Fruit fly (Drosophila melanogaster) whole organism, embryonic: ENCODE data around the gene CG6688.

Experiments used
- Asciz ChIP-seq: fragments of 200-800 bp; sonication (Bioruptor generic); optimal IDR thresholded peaks from 2 replicates; lab custom pipeline; 2017; ENCODE audit warnings: missing biosample characterization, mild to moderate bottlenecking, missing genetic modification characterization, missing genetic modification reagents
- BtbVII ChIP-seq: fragments of 200-800 bp; sonication (Bioruptor generic); optimal IDR thresholded peaks from 3 replicates; lab custom pipeline; 2017; ENCODE audit warnings: missing biosample characterization, mild to moderate bottlenecking, missing genetic modification characterization
- CG10274 ChIP-seq: fragments of 200-800 bp; sonication (Bioruptor generic); optimal IDR thresholded peaks from 3 replicates; lab custom pipeline; 2017; ENCODE audit warnings: missing biosample characterization, mild to moderate bottlenecking, missing genetic modification characterization
- CG10654 ChIP-seq: fragments of 200-800 bp; sonication (Bioruptor generic); optimal IDR thresholded peaks from 2 replicates; lab custom pipeline; 2016; ENCODE audit warnings: missing biosample characterization, missing genetic modification characterization
- CG11398 ChIP-seq: fragments of 200-800 bp; sonication (Bioruptor generic); optimal IDR thresholded peaks from 2 replicates; lab custom pipeline; 2016; ENCODE audit warnings: missing biosample characterization, missing genetic modification characterization
- CG12236 ChIP-seq: fragments of 200-800 bp; sonication (Bioruptor generic); optimal IDR thresholded peaks from 2 replicates; lab custom pipeline; 2016; ENCODE audit warnings: missing biosample characterization, missing genetic modification characterization
- CG13775 ChIP-seq: fragments of 200-800 bp; sonication (Bioruptor generic); optimal IDR thresholded peaks from 3 replicates; lab custom pipeline; 2017; ENCODE audit warnings: missing biosample characterization, mild to moderate bottlenecking, missing genetic modification characterization
- CG15269 ChIP-seq: fragments of 200-800 bp; sonication (Bioruptor generic); optimal IDR thresholded peaks from 2 replicates; lab custom pipeline; 2018; ENCODE audit warnings: missing biosample characterization, mild to moderate bottlenecking, missing genetic modification characterization, moderate library complexity
- CG17359 ChIP-seq: fragments of 200-800 bp; sonication (Bioruptor generic); optimal IDR thresholded peaks from 3 replicates; lab custom pipeline; 2018; ENCODE audit warnings: missing biosample characterization, mild to moderate bottlenecking, missing genetic modification characterization, moderate library complexity
- CG17612 ChIP-seq: fragments of 200-800 bp; sonication (Bioruptor generic); IDR thresholded peaks from 2 replicates; pipeline ENCODE4 v1.3.6; 2022; ENCODE audit warnings: missing biosample characterization, missing genetic modification characterization
- CG31441 ChIP-seq: fragments of 200-800 bp; sonication (Bioruptor generic); IDR thresholded peaks from 2 replicates; pipeline ENCODE4 v1.3.6; 2022; ENCODE audit warnings: missing biosample characterization, missing genetic modification characterization
- CG3281 ChIP-seq: fragments of 200-800 bp; sonication (Bioruptor generic); optimal IDR thresholded peaks from 3 replicates; lab custom pipeline; 2017; ENCODE audit warnings: missing biosample characterization, mild to moderate bottlenecking, missing genetic modification characterization
- CG4360 ChIP-seq: fragments of 200-800 bp; sonication (Bioruptor generic); IDR thresholded peaks from 2 replicates; pipeline ENCODE4 v1.3.6; 2022; ENCODE audit warnings: missing biosample characterization, missing genetic modification characterization
- CG7839 ChIP-seq: fragments of 200-800 bp; sonication (Bioruptor generic); optimal IDR thresholded peaks from 3 replicates; lab custom pipeline; 2018; ENCODE audit warnings: missing biosample characterization, mild to moderate bottlenecking, missing genetic modification characterization, moderate library complexity
- CG8944 ChIP-seq: fragments of 200-800 bp; sonication (Bioruptor generic); optimal IDR thresholded peaks from 3 replicates; lab custom pipeline; 2016; ENCODE audit warnings: missing biosample characterization, missing genetic modification characterization
- CG9215 ChIP-seq: fragments of 200-800 bp; sonication (Bioruptor generic); IDR thresholded peaks from 2 replicates; pipeline ENCODE4 v1.3.6; 2022; ENCODE audit warnings: missing biosample characterization, missing genetic modification characterization
- CG9876 ChIP-seq: fragments of 200-800 bp; sonication (Bioruptor generic); optimal IDR thresholded peaks from 2 replicates; lab custom pipeline; 2016; ENCODE audit warnings: missing biosample characterization, missing genetic modification characterization
- Fer3 ChIP-seq: fragments of 200-800 bp; sonication (Bioruptor generic); optimal IDR thresholded peaks from 2 replicates; lab custom pipeline; 2018; ENCODE audit warnings: missing biosample characterization, mild to moderate bottlenecking, missing genetic modification characterization, moderate library complexity
- Hr51 ChIP-seq, 2 experiments: fragments of 200-800 bp; sonication (Bioruptor generic); optimal IDR thresholded peaks; 2 replicates in 1 of 2; 3 replicates in 1 of 2; lab custom pipeline; 2016 to 2018; ENCODE audit warnings: missing biosample characterization in 2 of 2, missing genetic modification characterization in 2 of 2, mild to moderate bottlenecking in 1 of 2, moderate library complexity in 1 of 2
- Hr78 ChIP-seq, 2 experiments: fragments of 200-800 bp in 1 of 2; fragments of >200 bp in 1 of 2; sonication (Bioruptor generic) in 1 of 2; optimal IDR thresholded peaks; 2 replicates each; lab custom pipeline; 2017 to 2019; ENCODE audit warnings: missing biosample characterization in 2 of 2, missing genetic modification characterization in 2 of 2, mild to moderate bottlenecking in 1 of 2, moderate library complexity in 1 of 2
- Lim3 ChIP-seq: fragments of 200-800 bp; sonication (Bioruptor generic); IDR thresholded peaks from 2 replicates; pipeline ENCODE4 v1.3.6; 2022; ENCODE audit warnings: missing biosample characterization, missing genetic modification characterization
- Mad ChIP-seq: fragments of 200-800 bp; sonication (Bioruptor generic); optimal IDR thresholded peaks from 2 replicates; lab custom pipeline; 2016; ENCODE audit warnings: missing biosample characterization, missing genetic modification characterization
- NK7.1 ChIP-seq: fragments of 200-800 bp; sonication (Bioruptor generic); optimal IDR thresholded peaks from 3 replicates; lab custom pipeline; 2016; ENCODE audit warnings: missing biosample characterization, missing genetic modification characterization
- Nf-YA ChIP-seq: fragments of 200-800 bp; sonication (Bioruptor generic); IDR thresholded peaks from 2 replicates; pipeline ENCODE4 v1.3.6; 2022; ENCODE audit warnings: missing biosample characterization, missing genetic modification characterization
- Scr ChIP-seq: fragments of 200-800 bp; sonication (Bioruptor generic); IDR thresholded peaks from 2 replicates; pipeline ENCODE4 v1.3.6; 2022; ENCODE audit warnings: missing biosample characterization, missing genetic modification characterization; ENCODE audit not compliant: partially characterized antibody
- Sry-β ChIP-seq: fragments of 200-800 bp; sonication (Bioruptor generic); optimal IDR thresholded peaks from 2 replicates; lab custom pipeline; 2018; ENCODE audit warnings: missing biosample characterization, mild to moderate bottlenecking, missing genetic modification characterization, moderate library complexity
- Usf ChIP-seq: fragments of 200-800 bp; sonication (Bioruptor generic); optimal IDR thresholded peaks from 2 replicates; lab custom pipeline; 2017; ENCODE audit warnings: missing genotype, missing biosample characterization, missing genetic modification characterization
- Xbp1 ChIP-seq: fragments of 200-800 bp; sonication (Bioruptor generic); optimal IDR thresholded peaks from 3 replicates; lab custom pipeline; 2016; ENCODE audit warnings: missing biosample characterization, mild to moderate bottlenecking, missing genetic modification characterization
- ap ChIP-seq: fragments of 200-800 bp; sonication (Bioruptor generic); IDR thresholded peaks from 2 replicates; pipeline ENCODE4 v1.3.6; 2022; ENCODE audit warnings: missing biosample characterization, missing genetic modification characterization
- btn ChIP-seq: fragments of 200-800 bp; sonication (Bioruptor generic); optimal IDR thresholded peaks from 2 replicates; lab custom pipeline; 2016; ENCODE audit warnings: missing biosample characterization, missing genetic modification characterization
- dm ChIP-seq: fragments of 200-800 bp; sonication (Bioruptor generic); optimal IDR thresholded peaks from 3 replicates; lab custom pipeline; 2016; ENCODE audit warnings: missing biosample characterization, missing genetic modification characterization
- gcm2 ChIP-seq: fragments of 200-800 bp; sonication (Bioruptor generic); optimal IDR thresholded peaks from 2 replicates; lab custom pipeline; 2016; ENCODE audit warnings: missing biosample characterization, missing genetic modification characterization
- gsb ChIP-seq: fragments of 200-800 bp; sonication (Bioruptor generic); IDR thresholded peaks from 2 replicates; pipeline ENCODE4 v1.3.6; 2022; ENCODE audit warnings: missing biosample characterization, missing genetic modification characterization
- h ChIP-seq: fragments of >200 bp; optimal IDR thresholded peaks from 2 replicates; lab custom pipeline; 2017
- kni ChIP-seq: fragments of 200-800 bp; sonication (Bioruptor generic); optimal IDR thresholded peaks from 3 replicates; lab custom pipeline; 2017; ENCODE audit warnings: mild to moderate bottlenecking, missing biosample characterization, missing genetic modification reagents, missing genetic modification characterization
- lov ChIP-seq, 2 experiments: fragments of 200-800 bp in 1 of 2; fragments of >200 bp in 1 of 2; sonication (Bioruptor generic) in 1 of 2; IDR thresholded peaks in 1 of 2; optimal IDR thresholded peaks in 1 of 2; 2 replicates in 1 of 2; 3 replicates in 1 of 2; pipeline versions ENCODE4 v1.3.6 to Lab custom; 2017 to 2022; ENCODE audit warnings: missing biosample characterization in 1 of 2, missing genetic modification characterization in 1 of 2
- mld ChIP-seq: fragments of 200-800 bp; sonication (Bioruptor generic); IDR thresholded peaks from 3 replicates; pipeline ENCODE4 v1.3.6; 2022; ENCODE audit warnings: missing biosample characterization, missing genetic modification characterization; ENCODE audit not compliant: partially characterized antibody
- nau ChIP-seq: fragments of 200-800 bp; sonication (Bioruptor generic); optimal IDR thresholded peaks from 3 replicates; lab custom pipeline; 2017; ENCODE audit warnings: missing biosample characterization, mild to moderate bottlenecking, missing genetic modification characterization, missing genetic modification reagents
- nom ChIP-seq: fragments of 200-800 bp; sonication (Bioruptor generic); optimal IDR thresholded peaks from 2 replicates; lab custom pipeline; 2017; ENCODE audit warnings: missing biosample characterization, missing genetic modification characterization, mild to moderate bottlenecking, moderate library complexity, missing genetic modification reagents
- pb ChIP-seq: fragments of 200-800 bp; sonication (Bioruptor generic); optimal IDR thresholded peaks from 3 replicates; lab custom pipeline; 2016; ENCODE audit warnings: missing biosample characterization, missing genetic modification characterization
- pfk ChIP-seq: fragments of 200-800 bp; sonication (Bioruptor generic); optimal IDR thresholded peaks from 2 replicates; lab custom pipeline; 2018; ENCODE audit warnings: missing biosample characterization, mild to moderate bottlenecking, missing genetic modification characterization, moderate library complexity
- pnt ChIP-seq: fragments of 200-800 bp; sonication (Bioruptor generic); optimal IDR thresholded peaks from 3 replicates; lab custom pipeline; 2016; ENCODE audit warnings: missing biosample characterization, missing genetic modification characterization
- psq ChIP-seq: fragments of 200-800 bp; sonication (Bioruptor generic); optimal IDR thresholded peaks from 2 replicates; lab custom pipeline; 2017; ENCODE audit warnings: missing biosample characterization, missing genetic modification characterization
- run ChIP-seq: fragments of 200-800 bp; sonication (Bioruptor generic); optimal IDR thresholded peaks from 3 replicates; lab custom pipeline; 2018; ENCODE audit warnings: missing biosample characterization, mild to moderate bottlenecking, missing genetic modification characterization
- scrt ChIP-seq: fragments of 200-800 bp; sonication (Bioruptor generic); optimal IDR thresholded peaks from 2 replicates; lab custom pipeline; 2018; ENCODE audit warnings: missing biosample characterization, mild to moderate bottlenecking, missing genetic modification characterization, moderate library complexity
- sim ChIP-seq: fragments of 200-800 bp; sonication (Bioruptor generic); IDR thresholded peaks from 2 replicates; pipeline ENCODE4 v1.3.6; 2022; ENCODE audit warnings: missing biosample characterization, missing genetic modification characterization
- toy ChIP-seq: fragments of 200-800 bp; sonication (Bioruptor generic); IDR thresholded peaks from 2 replicates; pipeline ENCODE4 v1.3.6; 2022; ENCODE audit warnings: missing biosample characterization, missing genetic modification characterization
- wor ChIP-seq: fragments of 200-800 bp; sonication (Bioruptor generic); IDR thresholded peaks from 2 replicates; pipeline ENCODE4 v1.3.6; 2022; ENCODE audit warnings: missing biosample characterization, missing genetic modification characterization
- yki ChIP-seq: fragments of >200 bp; optimal IDR thresholded peaks from 3 replicates; lab custom pipeline; 2018
- zf30C ChIP-seq: fragments of 200-800 bp; sonication (Bioruptor generic); optimal IDR thresholded peaks from 3 replicates; lab custom pipeline; 2018; ENCODE audit warnings: missing biosample characterization, mild to moderate bottlenecking, missing genetic modification characterization

Gene CG6688

DNA sequence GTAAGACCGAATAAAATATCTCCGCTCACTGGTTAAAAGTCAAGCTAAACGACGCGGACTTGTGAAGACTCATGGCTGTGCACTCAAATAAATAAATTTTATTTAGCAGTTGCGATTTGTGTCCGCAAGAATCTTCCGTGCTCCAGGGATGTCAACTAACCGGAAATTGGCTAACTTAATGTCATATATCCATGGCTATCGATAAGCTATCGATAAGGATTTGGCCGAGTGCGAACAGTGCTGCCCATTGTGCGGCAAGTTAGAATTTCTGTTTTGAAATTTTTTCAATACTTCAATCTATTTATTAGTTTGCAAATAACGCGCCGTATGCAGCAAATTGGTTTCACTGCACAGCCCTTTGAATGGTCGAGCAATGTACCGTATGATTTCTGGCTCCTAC, 41.7 kb downstream of the CG6688 start, which contains the start of gene p53 (continued):
- TF ChIP-seq lov (optimal IDR thresholded peaks at IDR 0.05; lab: Kevin White, UChicago) (no peak), lov (GFP tag; IDR thresholded peaks at IDR 0.05; lab: Robert Waterston, UW) (peak; percentile 84; the same call in 2 of the 3 replicates), CG31441 (GFP tag; lab: Robert Waterston, UW) (peak; percentile 75), gsb (GFP tag; lab: Robert Waterston, UW) (peak; percentile 65), nau (GFP tag; lab: Kevin White, UChicago) (peak; percentile 86), CG9215 (GFP tag; lab: Robert Waterston, UW) (0 out of 2 replicates have a peak, but pooled peaks have one; percentile 25), CG17612 (GFP tag; lab: Robert Waterston, UW) (0 out of 2 replicates have a peak, but pooled peaks have one; percentile 12), CG15269 (tag; lab: Kevin White, UChicago) (peak; percentile 54), CG10274 (peak; percentile 70), btn (peak; percentile 68), pb (GFP tag; lab: Kevin White, UChicago) (peak; percentile 79), Scr (GFP tag; lab: Robert Waterston, UW) (peak; percentile 72), dm (GFP tag; lab: Kevin White, UChicago) (peak; percentile 61), Xbp1 (GFP tag; lab: Kevin White, UChicago) (peak; percentile 61), run (tag; lab: Kevin White, UChicago) (no peak), psq (GFP tag; lab: Kevin White, UChicago) (no peak), Fer3 (tag; lab: Kevin White, UChicago) (peak; percentile 81), pfk (GFP tag; lab: Kevin White, UChicago) (peak; percentile 37), Nf-YA (GFP tag; lab: Robert Waterston, UW) (peak; percentile 48), CG17359 (tag; lab: Kevin White, UChicago) (peak; percentile 72), Lim3 (GFP tag; lab: Robert Waterston, UW) (no peak), CG7839 (tag; lab: Kevin White, UChicago) (peak; percentile 67), CG10654 (GFP tag; lab: Kevin White, UChicago) (peak; percentile 65), CG13775 (GFP tag; lab: Kevin White, UChicago) (peak; percentile 85), BtbVII (GFP tag; lab: Kevin White, UChicago) (peak; percentile 79), nom (GFP tag; lab: Kevin White, UChicago) (no peak), Asciz (GFP tag; lab: Kevin White, UChicago) (peak; percentile 74), ap (GFP tag; lab: Robert Waterston, UW) (peak; percentile 37; the same call in 1 of the 2 replicates), yki (lab: Kevin White, UChicago) (no peak), kni (peak; percentile 26), Usf (GFP tag; lab: Kevin White, UChicago) (peak; percentile 21), CG12236 (GFP tag; lab: Kevin White, UChicago) (peak; percentile 81), sim (GFP tag; lab: Robert Waterston, UW) (peak; percentile 60; the same call in 1 of the 2 replicates), Hr51 (GFP tag; optimal IDR thresholded peaks at IDR 0.05; lab: Kevin White, UChicago) (peak; percentile 49 to 61), Mad (GFP tag; lab: Kevin White, UChicago) (peak; percentile 77), zf30C (GFP tag; lab: Kevin White, UChicago) (no peak), CG8944 (peak; percentile 20), Hr78 (GFP tag; optimal IDR thresholded peaks at IDR 0.05; lab: Kevin White, UChicago) (no peak), CG11398 (GFP tag; lab: Kevin White, UChicago) (peak; percentile 56), Sry-β (GFP tag; lab: Kevin White, UChicago) (peak; percentile 36), scrt (GFP tag; lab: Kevin White, UChicago) (peak; percentile 70), CG4360 (peak; percentile 46), h (lab: Kevin White, UChicago) (no peak), wor (GFP tag; lab: Robert Waterston, UW) (no peak), mld (GFP tag; lab: Robert Waterston, UW) (no peak), NK7.1 (GFP tag; lab: Kevin White, UChicago) (peak; percentile 81), CG3281 (GFP tag; lab: Kevin White, UChicago) (peak; percentile 84), pnt (GFP tag; lab: Kevin White, UChicago) (no peak), toy (GFP tag; lab: Robert Waterston, UW) (peak; percentile 38; the same call in 1 of the 2 replicates), CG9876 (GFP tag; lab: Kevin White, UChicago) (peak; percentile 47), gcm2 (peak; percentile 71)
